Fruit fly (Drosophila melanogaster) whole organism, prepupa: ENCODE measurements around the gene NHP2.
A peak's percentile ranks its signal among the peaks of the same experiment; 100 is the strongest.

ENCODE experiments used
- Blimp-1 ChIP-seq: fragments of 200-800 bp; sonication (Bioruptor generic); optimal IDR thresholded peaks from 3 replicates; lab custom pipeline; 2017; ENCODE audit warnings: missing biosample characterization, missing genetic modification characterization, mild to moderate bottlenecking, moderate library complexity, missing genetic modification reagents
- CG10631 ChIP-seq: fragments of 200-800 bp; sonication (Bioruptor generic); optimal IDR thresholded peaks from 2 replicates; lab custom pipeline; 2016; ENCODE audit warnings: missing biosample characterization, missing genetic modification characterization
- CG10669 ChIP-seq: fragments of 200-800 bp; sonication (Bioruptor generic); optimal IDR thresholded peaks from 3 replicates; lab custom pipeline; 2018; ENCODE audit warnings: missing biosample characterization, mild to moderate bottlenecking, missing genetic modification characterization, moderate library complexity
- CG11294 ChIP-seq: fragments of 200-800 bp; sonication (Bioruptor generic); IDR thresholded peaks from 2 replicates; pipeline ENCODE4 v1.3.6; 2022; ENCODE audit warnings: missing biosample characterization, missing genetic modification characterization
- CG11762 ChIP-seq: fragments of 200-800 bp; sonication (Bioruptor generic); optimal IDR thresholded peaks from 3 replicates; lab custom pipeline; 2016; ENCODE audit warnings: missing biosample characterization, missing genetic modification characterization; ENCODE audit not compliant: insufficient read depth
- CG11902 ChIP-seq: fragments of 200-800 bp; sonication (Bioruptor generic); optimal IDR thresholded peaks from 3 replicates; lab custom pipeline; 2016; ENCODE audit warnings: missing biosample characterization, missing genetic modification characterization
- CG15336 ChIP-seq: fragments of 200-800 bp; sonication (Bioruptor generic); IDR thresholded peaks from 2 replicates; pipeline ENCODE4 v1.3.6; 2022; ENCODE audit warnings: missing biosample characterization, missing genetic modification characterization
- CG1621 ChIP-seq: fragments of 200-800 bp; sonication (Bioruptor generic); optimal IDR thresholded peaks from 3 replicates; lab custom pipeline; 2018; ENCODE audit warnings: missing biosample characterization, mild to moderate bottlenecking, missing genetic modification characterization
- CG16779 ChIP-seq: fragments of 200-800 bp; sonication (Bioruptor generic); optimal IDR thresholded peaks from 3 replicates; lab custom pipeline; 2017; ENCODE audit warnings: missing biosample characterization, mild to moderate bottlenecking, missing genetic modification characterization
- CG3032 ChIP-seq: fragments of 200-800 bp; optimal IDR thresholded peaks from 2 replicates; lab custom pipeline; 2019; ENCODE audit warnings: missing biosample characterization, mild to moderate bottlenecking, missing genetic modification characterization, moderate library complexity
- CG32006 ChIP-seq: fragments of 200-800 bp; sonication (Bioruptor generic); optimal IDR thresholded peaks from 3 replicates; lab custom pipeline; 2017; ENCODE audit warnings: missing biosample characterization, mild to moderate bottlenecking, missing genetic modification characterization
- CG34406 ChIP-seq: fragments of 200-800 bp; sonication (Bioruptor generic); optimal IDR thresholded peaks from 3 replicates; lab custom pipeline; 2016; ENCODE audit warnings: missing biosample characterization, missing genetic modification characterization
- CG3919 ChIP-seq: fragments of 200-800 bp; sonication (Bioruptor generic); optimal IDR thresholded peaks from 3 replicates; lab custom pipeline; 2016; ENCODE audit warnings: missing biosample characterization, missing genetic modification characterization
- CG4318 ChIP-seq: fragments of 200-800 bp; sonication (Bioruptor generic); optimal IDR thresholded peaks from 3 replicates; lab custom pipeline; 2017; ENCODE audit warnings: missing biosample characterization, mild to moderate bottlenecking, missing genetic modification characterization
- CG6163 ChIP-seq: fragments of 200-800 bp; sonication (Bioruptor generic); IDR thresholded peaks from 3 replicates; pipeline ENCODE4 v1.3.6; 2022; ENCODE audit warnings: missing biosample characterization, missing genetic modification characterization
- CG6276 ChIP-seq: fragments of 200-800 bp; sonication (Bioruptor generic); optimal IDR thresholded peaks from 2 replicates; lab custom pipeline; 2017; ENCODE audit warnings: missing biosample characterization, mild to moderate bottlenecking, missing genetic modification characterization
- CG6792 ChIP-seq: fragments of 200-800 bp; sonication (Bioruptor generic); optimal IDR thresholded peaks from 3 replicates; lab custom pipeline; 2016; ENCODE audit warnings: missing biosample characterization, missing genetic modification characterization
- CG6854 ChIP-seq: fragments of 200-800 bp; sonication (Bioruptor generic); optimal IDR thresholded peaks from 2 replicates; lab custom pipeline; 2017; ENCODE audit warnings: missing biosample characterization, mild to moderate bottlenecking, missing genetic modification characterization
- CG7368 ChIP-seq: fragments of 200-800 bp; sonication (Bioruptor generic); optimal IDR thresholded peaks from 3 replicates; lab custom pipeline; 2016; ENCODE audit warnings: missing biosample characterization, missing genetic modification characterization
- CG8119 ChIP-seq: fragments of 200-800 bp; sonication (Bioruptor generic); IDR thresholded peaks from 3 replicates; pipeline ENCODE4 v1.3.6; 2022; ENCODE audit warnings: missing biosample characterization, missing genetic modification characterization
- CG8319 ChIP-seq: fragments of 200-800 bp; sonication (Bioruptor generic); optimal IDR thresholded peaks from 3 replicates; lab custom pipeline; 2016; ENCODE audit warnings: missing biosample characterization, missing genetic modification characterization
- CG8632 ChIP-seq: fragments of 200-800 bp; sonication (Bioruptor generic); optimal IDR thresholded peaks from 3 replicates; lab custom pipeline; 2016; ENCODE audit warnings: missing biosample characterization, missing genetic modification characterization
- CG9139 ChIP-seq: fragments of 200-800 bp; sonication (Bioruptor generic); optimal IDR thresholded peaks from 3 replicates; lab custom pipeline; 2017; ENCODE audit warnings: missing biosample characterization, mild to moderate bottlenecking, missing genetic modification characterization
- Eip78C ChIP-seq: fragments of 200-800 bp; sonication (Bioruptor generic); peaks from one replicate; lab custom pipeline; 2016; ENCODE audit warnings: missing biosample characterization, missing genetic modification characterization
- Eip93F ChIP-seq: fragments of 200-800 bp; sonication (Bioruptor generic); optimal IDR thresholded peaks from 2 replicates; lab custom pipeline; 2016; ENCODE audit warnings: missing biosample characterization, mild to moderate bottlenecking, missing genetic modification characterization
- Ets21C ChIP-seq: fragments of 200-800 bp; sonication (Bioruptor generic); optimal IDR thresholded peaks from 3 replicates; lab custom pipeline; 2016; ENCODE audit warnings: missing biosample characterization, missing genetic modification characterization
- Ets96B ChIP-seq: fragments of 200-800 bp; optimal IDR thresholded peaks from 2 replicates; lab custom pipeline; 2019; ENCODE audit warnings: missing biosample characterization, mild to moderate bottlenecking, missing genetic modification characterization, moderate library complexity
- Hr38 ChIP-seq: sonication (Bioruptor generic); optimal IDR thresholded peaks from 2 replicates; lab custom pipeline; 2016; ENCODE audit warnings: missing biosample characterization, missing genetic modification characterization
- Hr4 ChIP-seq: fragments of 200-800 bp; sonication (Bioruptor generic); optimal IDR thresholded peaks from 3 replicates; lab custom pipeline; 2016; ENCODE audit warnings: missing biosample characterization, missing genetic modification characterization
- Lpt ChIP-seq: fragments of 200-800 bp; sonication (Bioruptor generic); optimal IDR thresholded peaks from 3 replicates; lab custom pipeline; 2016; ENCODE audit warnings: missing biosample characterization, missing genetic modification characterization
- Met ChIP-seq: fragments of 200-800 bp; sonication (Bioruptor generic); optimal IDR thresholded peaks from 3 replicates; lab custom pipeline; 2016; ENCODE audit warnings: missing biosample characterization, missing genetic modification characterization
- Sox102F ChIP-seq: fragments of 200-800 bp; sonication (Bioruptor generic); optimal IDR thresholded peaks from 2 replicates; lab custom pipeline; 2016; ENCODE audit warnings: missing biosample characterization, mild to moderate bottlenecking, missing genetic modification characterization
- achi ChIP-seq: fragments of 200-800 bp; sonication (Bioruptor generic); optimal IDR thresholded peaks from 3 replicates; lab custom pipeline; 2016; ENCODE audit warnings: missing biosample characterization, missing genetic modification characterization
- acj6 ChIP-seq: fragments of 200-800 bp; sonication (Bioruptor generic); optimal IDR thresholded peaks from 3 replicates; lab custom pipeline; 2016; ENCODE audit warnings: missing biosample characterization, missing genetic modification characterization
- cyc ChIP-seq: fragments of 200-800 bp; sonication (Bioruptor generic); optimal IDR thresholded peaks from 3 replicates; lab custom pipeline; 2016; ENCODE audit warnings: missing biosample characterization, missing genetic modification characterization
- dac ChIP-seq: fragments of 200-800 bp; sonication (Bioruptor generic); optimal IDR thresholded peaks from 2 replicates; lab custom pipeline; 2017; ENCODE audit warnings: missing biosample characterization, mild to moderate bottlenecking, missing genetic modification characterization
- dsx ChIP-seq: fragments of 200-800 bp; optimal IDR thresholded peaks from 3 replicates; lab custom pipeline; 2019; ENCODE audit warnings: missing biosample characterization, mild to moderate bottlenecking, missing genetic modification characterization, moderate library complexity; ENCODE audit not compliant: poor library complexity, severe bottlenecking
- fd59A ChIP-seq: fragments of 200-800 bp; sonication (Bioruptor generic); optimal IDR thresholded peaks from 2 replicates; lab custom pipeline; 2017; ENCODE audit warnings: missing biosample characterization, mild to moderate bottlenecking, missing genetic modification characterization, missing genetic modification reagents
- fd85E ChIP-seq: fragments of 200-800 bp; sonication (Bioruptor generic); optimal IDR thresholded peaks from 3 replicates; lab custom pipeline; 2016; ENCODE audit warnings: missing biosample characterization, missing genetic modification characterization
- fkh ChIP-seq: fragments of 200-800 bp; sonication (Bioruptor generic); optimal IDR thresholded peaks from 3 replicates; lab custom pipeline; 2017; ENCODE audit warnings: missing biosample characterization, mild to moderate bottlenecking, missing genetic modification characterization, moderate library complexity
- lz ChIP-seq: fragments of 200-800 bp; sonication (Bioruptor generic); optimal IDR thresholded peaks from 3 replicates; lab custom pipeline; 2016; ENCODE audit warnings: missing biosample characterization, missing genetic modification characterization
- pdm3 ChIP-seq: fragments of 200-800 bp; sonication (Bioruptor generic); optimal IDR thresholded peaks from 3 replicates; lab custom pipeline; 2016; ENCODE audit warnings: missing biosample characterization, missing genetic modification characterization
- spab ChIP-seq: fragments of 200-800 bp; sonication (Bioruptor generic); optimal IDR thresholded peaks from 2 replicates; lab custom pipeline; 2017; ENCODE audit warnings: missing biosample characterization, mild to moderate bottlenecking, missing genetic modification characterization, missing genetic modification reagents
- ss ChIP-seq, 2 experiments: fragments of 200-800 bp; sonication (Bioruptor generic); optimal IDR thresholded peaks; 2 replicates in 1 of 2; 3 replicates in 1 of 2; lab custom pipeline; 2017 to 2018; ENCODE audit warnings: mild to moderate bottlenecking in 2 of 2, missing biosample characterization in 2 of 2, missing genetic modification characterization in 2 of 2, moderate library complexity in 1 of 2
- topi ChIP-seq: fragments of 200-800 bp; sonication (Bioruptor generic); optimal IDR thresholded peaks from 3 replicates; lab custom pipeline; 2016; ENCODE audit warnings: missing biosample characterization, missing genetic modification characterization
- vri ChIP-seq: fragments of 200-800 bp; sonication (Bioruptor generic); optimal IDR thresholded peaks from 3 replicates; lab custom pipeline; 2016; ENCODE audit warnings: missing biosample characterization, mild to moderate bottlenecking, missing genetic modification characterization

NHP2 gene

DNA sequence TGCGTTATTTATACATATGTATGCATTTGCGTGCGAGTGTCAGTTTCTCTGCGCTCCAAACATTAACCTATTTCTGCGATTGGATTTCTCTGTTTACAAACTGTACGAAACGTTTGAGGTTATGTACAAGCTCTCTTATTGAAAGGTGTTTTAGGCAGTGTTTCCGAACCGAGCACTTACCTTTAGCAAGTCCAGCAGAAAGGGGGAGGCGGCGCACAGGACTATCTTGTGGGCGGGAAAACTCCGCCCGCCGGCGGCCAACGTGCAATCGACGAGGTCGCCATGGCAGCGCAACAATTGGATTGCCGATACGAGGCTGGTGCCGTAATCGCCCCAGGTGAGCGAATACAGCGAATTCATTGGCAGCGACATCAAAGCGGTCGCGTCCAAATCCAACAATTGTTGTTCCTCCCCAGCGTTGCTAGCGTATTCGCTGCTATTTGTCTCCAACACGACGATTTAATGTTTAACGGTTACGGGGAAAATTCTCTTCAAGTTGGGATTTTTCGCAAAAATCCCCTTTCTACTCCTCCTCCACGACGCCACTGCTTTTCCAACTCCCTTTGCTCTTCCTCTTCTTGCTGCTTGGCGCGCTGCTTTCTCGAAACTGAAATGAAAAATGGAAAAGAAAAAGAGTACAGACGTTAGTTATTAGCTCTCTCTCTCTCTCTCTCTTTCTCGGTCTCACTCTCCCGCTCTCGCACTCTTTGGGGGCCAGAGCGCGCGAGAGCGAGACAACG lies 45.1 kb downstream of the NHP2 start (continued):
- TF ChIP-seq CG11902 (peak; percentile 89), CG7368 (GFP tag; lab: Kevin White, UChicago) (peak; percentile 91), CG11294 (GFP tag; lab: Robert Waterston, UW) (peak; percentile 95), cyc (GFP tag; lab: Kevin White, UChicago) (peak; percentile 93), CG4318 (peak; percentile 93), fkh (GFP tag; lab: Kevin White, UChicago) (peak; percentile 81), CG10631 (GFP tag; lab: Kevin White, UChicago) (peak; percentile 91), CG16779 (tag; lab: Kevin White, UChicago) (peak; percentile 34), vri (GFP tag; lab: Kevin White, UChicago) (peak; percentile 86), achi (GFP tag; lab: Kevin White, UChicago) (peak; percentile 90)

DNA sequence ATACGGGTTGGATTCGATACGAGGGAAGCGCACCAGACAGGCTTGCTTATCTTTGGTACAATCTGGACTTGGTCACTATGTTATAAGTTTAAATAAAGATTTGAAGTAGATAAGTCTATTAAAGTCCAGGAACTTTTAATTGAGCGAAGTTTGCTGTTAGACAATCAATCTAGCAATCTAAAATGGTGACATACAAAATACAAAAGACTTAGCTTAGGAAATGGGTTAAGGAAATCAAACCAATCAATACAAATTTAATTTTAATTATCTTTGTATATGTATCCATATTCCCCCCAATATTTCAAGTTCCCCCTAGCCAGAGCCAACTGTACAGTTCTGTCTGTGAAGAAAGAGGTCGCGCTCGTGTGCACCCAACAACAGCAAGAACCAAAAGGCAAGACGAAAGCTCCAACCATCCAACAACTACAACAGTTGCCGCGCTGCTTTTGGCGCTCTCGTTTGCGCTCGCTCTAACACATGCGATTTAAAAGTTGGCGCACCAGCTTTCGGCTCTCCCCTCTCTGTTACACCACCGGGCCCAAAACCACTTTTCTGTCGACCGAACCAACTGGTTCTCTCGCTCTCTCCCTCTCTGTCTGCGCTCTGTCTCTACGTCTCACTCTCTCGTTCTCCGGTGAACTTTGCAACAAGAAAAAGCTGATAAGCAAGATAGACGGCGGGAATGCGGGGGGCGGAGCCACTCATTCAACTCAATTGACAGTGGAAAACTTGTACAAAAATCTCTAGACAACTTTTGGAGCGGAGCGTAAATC lies 45.8 kb downstream of the NHP2 start:
- TF ChIP-seq CG34406 (peak; percentile 81), CG8119 (GFP tag; lab: Robert Waterston, UW) (peak; percentile 89), CG11902 (peak; percentile 87), acj6 (peak; percentile 91), Sox102F (GFP tag; lab: Kevin White, UChicago) (peak; percentile 56), achi (GFP tag; lab: Kevin White, UChicago) (peak; percentile 90), dsx (GFP tag; lab: Kevin White, UChicago) (peak; percentile 62), Eip78C (GFP tag; lab: Kevin White, UChicago) (peak; percentile 98), Ets21C (peak; percentile 85), fd59A (GFP tag; lab: Kevin White, UChicago) (peak; percentile 89), Ets96B (peak; percentile 77), topi (GFP tag; lab: Kevin White, UChicago) (peak; percentile 87), CG6854 (GFP tag; lab: Kevin White, UChicago) (peak; percentile 76), CG9139 (GFP tag; lab: Kevin White, UChicago) (no peak), ss (GFP tag; optimal IDR thresholded peaks at IDR 0.05; lab: Kevin White, UChicago) (peak; percentile 74 to 79), dac (GFP tag; lab: Kevin White, UChicago) (peak; percentile 82), CG6792 (peak; percentile 88), fd85E (GFP tag; lab: Kevin White, UChicago) (peak; percentile 54), pdm3 (GFP tag; lab: Kevin White, UChicago) (peak; percentile 89), Hr4 (GFP tag; lab: Kevin White, UChicago) (peak; percentile 95), Blimp-1 (GFP tag; lab: Kevin White, UChicago) (peak; percentile 53), cyc (GFP tag; lab: Kevin White, UChicago) (peak; percentile 83), CG3032 (tag; lab: Kevin White, UChicago) (peak; percentile 88), CG8632 (peak; percentile 86), Lpt (GFP tag; lab: Kevin White, UChicago) (peak; percentile 72), Eip93F (GFP tag; lab: Kevin White, UChicago) (no peak), CG7368 (GFP tag; lab: Kevin White, UChicago) (peak; percentile 59), spab (GFP tag; lab: Kevin White, UChicago) (peak; percentile 79), CG11762 (GFP tag; lab: Kevin White, UChicago) (peak; percentile 76), CG32006 (GFP tag; lab: Kevin White, UChicago) (peak; percentile 97), CG10669 (GFP tag; lab: Kevin White, UChicago) (peak; percentile 85), lz (GFP tag; lab: Kevin White, UChicago) (peak; percentile 88), CG6276 (peak; percentile 88), CG6163 (peak; percentile 81), Hr38 (no peak), CG15336 (GFP tag; lab: Robert Waterston, UW) (peak; percentile 89), CG1621 (tag; lab: Kevin White, UChicago) (peak; percentile 65), Met (GFP tag; lab: Kevin White, UChicago) (peak; percentile 92), CG8319 (peak; percentile 85), CG3919 (GFP tag; lab: Kevin White, UChicago) (peak; percentile 88)
